Worm (Caenorhabditis elegans) whole organism, dauer: ENCODE data around the gene R11D1.3.

ENCODE experiments used
- unc-62 ChIP-seq: sonication (generic microtip); optimal IDR thresholded peaks from 2 replicates; lab custom pipeline; 2017; ENCODE audit warnings: missing biosample characterization, missing genetic modification reagents, missing genetic modification characterization

R11D1.3 gene

ce11 chrV:12683205-12683604 is 28.7 kb downstream of the R11D1.3 start:
- TF ChIP-seq unc-62 (GFP tag; lab: Kevin White, UChicago): no peak

ce11 chrV:12679807-12680206 is 32.1 kb downstream of the R11D1.3 start, which contains the start of gene frpr-15:
Gene frpr-15 (plus strand): TSS chrV:12680107.
- TF ChIP-seq unc-62 (GFP tag; lab: Kevin White, UChicago): no peak

- TF ChIP-seq unc-62 (GFP tag; lab: Kevin White, UChicago): no peak
Measured at ce11 chrV:12679292-12679691, 32.6 kb downstream of the R11D1.3 start.

ce11 chrV:12676299-12676698 is 35.6 kb downstream of the R11D1.3 start:
- TF ChIP-seq unc-62 (GFP tag; lab: Kevin White, UChicago): no peak

ce11 chrV:12673745-12674144 is 38.2 kb downstream of the R11D1.3 start:
- no peak for TF ChIP-seq unc-62 (GFP tag; lab: Kevin White, UChicago)

ce11 chrV:12670607-12671006 is 41.3 kb downstream of the R11D1.3 start, which contains the start of gene srx-116:
Gene srx-116 (plus strand): TSS chrV:12670907.
- TF ChIP-seq unc-62 (GFP tag; lab: Kevin White, UChicago): no peak

- TF ChIP-seq unc-62 (GFP tag; lab: Kevin White, UChicago): no peak
Measured at ce11 chrV:12667926-12668325, 44.0 kb downstream of the R11D1.3 start, which contains the start of gene W05B10.4. Gene W05B10.4 (plus strand): TSS chrV:12668226.

ce11 chrV:12667397-12667796 is 44.5 kb downstream of the R11D1.3 start:
- no peak for TF ChIP-seq unc-62 (GFP tag; lab: Kevin White, UChicago)

- TF ChIP-seq unc-62 (GFP tag; lab: Kevin White, UChicago): no peak
Measured at ce11 chrV:12663386-12663785, 48.5 kb downstream of the R11D1.3 start.

ce11 chrV:12661619-12662018 is 50.3 kb downstream of the R11D1.3 start, which contains the start of gene W05B10.3:
Gene W05B10.3 (minus strand): TSS chrV:12661719.
- no peak for TF ChIP-seq unc-62 (GFP tag; lab: Kevin White, UChicago)
